Worm (Caenorhabditis elegans): Measurements from ENCODE around the gene bre-5.

bre-5 gene

DNA sequence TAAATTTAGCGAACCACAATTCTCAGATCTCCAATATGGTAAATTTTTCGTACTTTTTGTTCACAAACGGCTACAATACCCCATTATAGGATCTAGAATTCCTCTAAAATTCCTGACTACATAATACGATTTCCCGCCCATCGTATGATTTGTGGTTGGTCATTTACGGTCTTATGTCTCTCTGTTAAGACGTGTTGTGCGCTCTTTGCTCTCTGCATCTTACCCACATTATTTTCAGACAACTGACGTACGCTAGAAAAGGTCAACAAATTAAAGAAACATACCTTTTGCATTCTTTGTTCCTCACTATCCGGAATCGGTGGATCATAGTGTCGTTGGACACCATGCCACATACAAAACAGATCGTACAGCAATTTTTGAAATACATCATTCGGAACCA, 8.0 kb downstream of the bre-5 start (continued):
- TF ChIP-seq daf-16 (GFP tag; optimal IDR thresholded peaks at IDR 0.05): no peak
- peak; percentile 52 for TF ChIP-seq daf-16 (tag; optimal IDR thresholded peaks at IDR 0.05)

- TF ChIP-seq lin-29 (GFP tag; IDR thresholded peaks at IDR 0.05) (no peak), nhr-28 (tag; optimal IDR thresholded peaks at IDR 0.05) (peak; percentile 44), T26A8.4 (GFP tag; IDR thresholded peaks at IDR 0.05) (no peak), Y5F2A.4 (GFP tag; optimal IDR thresholded peaks at IDR 0.05) (no peak), F26F4.8 (GFP tag; conservative IDR thresholded peaks at IDR 0.05) (no peak), unc-130 (GFP tag; optimal IDR thresholded peaks at IDR 0.05) (no peak), daf-16 (GFP tag; optimal IDR thresholded peaks at IDR 0.05) (no peak), daf-16 (tag; optimal IDR thresholded peaks at IDR 0.05) (peak; percentile 36), lin-13 (GFP tag; optimal IDR thresholded peaks at IDR 0.05) (no peak), hlh-11 (tag; optimal IDR thresholded peaks at IDR 0.05) (peak; percentile 39), ceh-20 (GFP tag; IDR thresholded peaks at IDR 0.05) (no peak), unc-62 (GFP tag; optimal IDR thresholded peaks at IDR 0.05 in 1 of 2) (peak in 1 of 2 experiments; percentile 43), unc-62 (tag; optimal IDR thresholded peaks at IDR 0.05) (no peak), tra-1 (GFP tag; IDR thresholded peaks at IDR 0.05) (no peak), duxl-1 (tag; optimal IDR thresholded peaks at IDR 0.05; ENCODE audit: poor library complexity) (no peak), mxl-3 (GFP tag; optimal IDR thresholded peaks at IDR 0.05) (peak; percentile 30), aha-1 (tag) (peak; percentile 46), dve-1 (tag; optimal IDR thresholded peaks at IDR 0.05; ENCODE audit: insufficient read depth) (peak; percentile 0), hlh-30 (tag; optimal IDR thresholded peaks at IDR 0.05; ENCODE audit: insufficient read depth) (peak; percentile 81), nhr-42 (GFP tag; IDR thresholded peaks at IDR 0.05) (no peak)
Observed at ce11 chrIV:12040431-12040830, 10.6 kb downstream of the bre-5 start.

ce11 chrIV:12036924-12037323, 14.1 kb downstream of the bre-5 start:
- TF ChIP-seq mep-1 (tag; optimal IDR thresholded peaks at IDR 0.05) (peak; percentile 73), madf-5 (GFP tag; IDR thresholded peaks at IDR 0.05) (0 out of 4 replicates have a peak, but pooled peaks of 1 of the 2 experiments have one; percentile 12), mdt-29 (GFP tag; IDR thresholded peaks at IDR 0.05) (no peak), ztf-7 (tag; optimal IDR thresholded peaks at IDR 0.05) (peak; percentile 27), duxl-1 (tag; optimal IDR thresholded peaks at IDR 0.05; ENCODE audit: poor library complexity) (peak; percentile 4), pha-4 (GFP tag; IDR thresholded peaks at IDR 0.05) (no peak), pha-4 (tag; optimal IDR thresholded peaks at IDR 0.05) (no peak), rbr-2 (tag; optimal IDR thresholded peaks at IDR 0.05) (peak; percentile 6), hlh-30 (tag; optimal IDR thresholded peaks at IDR 0.05; ENCODE audit: insufficient read depth) (peak; percentile 5), dve-1 (tag; optimal IDR thresholded peaks at IDR 0.05; ENCODE audit: insufficient read depth) (peak; percentile 26), nhr-77 (tag; optimal IDR thresholded peaks at IDR 0.05) (peak; percentile 34), daf-16 (GFP tag; optimal IDR thresholded peaks at IDR 0.05) (no peak), daf-16 (tag; optimal IDR thresholded peaks at IDR 0.05) (peak; percentile 43), arid-1 (GFP tag; conservative IDR thresholded peaks at IDR 0.05) (peak; percentile 49; the same call in 1 of the 2 replicates), ZK337.2 (GFP tag; IDR thresholded peaks at IDR 0.05) (no peak), ceh-32 (tag; optimal IDR thresholded peaks at IDR 0.05; ENCODE audit: poor library complexity) (no peak), tra-1 (GFP tag; IDR thresholded peaks at IDR 0.05) (no peak), lsy-2 (tag; optimal IDR thresholded peaks at IDR 0.05) (peak in 1 of 2 experiments; percentile 76), Y105C5A.15 (GFP tag; IDR thresholded peaks at IDR 0.05) (0 out of 2 replicates have a peak, but pooled peaks have one; percentile 38), mes-2 (tag; optimal IDR thresholded peaks at IDR 0.05; ENCODE audit: poor library complexity, severe bottlenecking) (peak; percentile 23), T20F7.1 (GFP tag; optimal IDR thresholded peaks at IDR 0.05) (peak; percentile 0), nhr-102 (tag; optimal IDR thresholded peaks at IDR 0.05) (peak; percentile 38), lin-38 (GFP tag; IDR thresholded peaks at IDR 0.05) (peak; percentile 32; the same call in 1 of the 2 replicates), nhr-48 (tag; optimal IDR thresholded peaks at IDR 0.05) (peak; percentile 23)

All from whole organism, L4 larva.